Fruit fly (Drosophila melanogaster) whole organism, wandering third instar larva: ENCODE results near the gene CG31689.
A peak's percentile ranks its signal among the peaks of the same experiment; 100 is the strongest.

Experiments
- Abd-B ChIP-seq: fragments of >200 bp; optimal IDR thresholded peaks from 2 replicates; lab custom pipeline; 2017; ENCODE audit warnings: missing biosample characterization, missing genetic modification characterization
- CG32264 ChIP-seq: fragments of 200-800 bp; sonication (Bioruptor generic); optimal IDR thresholded peaks from 2 replicates; lab custom pipeline; 2016; ENCODE audit warnings: missing biosample characterization, missing genetic modification characterization
- CG9705 ChIP-seq: fragments of 200-800 bp; sonication (Bioruptor generic); optimal IDR thresholded peaks from 2 replicates; lab custom pipeline; 2018; ENCODE audit warnings: missing biosample characterization, mild to moderate bottlenecking, missing genetic modification characterization
- CrebA ChIP-seq: fragments of 200-800 bp; sonication (Bioruptor generic); optimal IDR thresholded peaks from 2 replicates; lab custom pipeline; 2016; ENCODE audit warnings: missing biosample characterization, mild to moderate bottlenecking, missing genetic modification characterization, borderline replicate concordance
- Dfd ChIP-seq: fragments of >200 bp; optimal IDR thresholded peaks from 2 replicates; lab custom pipeline; 2017; ENCODE audit warnings: missing biosample characterization, missing genetic modification characterization
- Dif ChIP-seq: fragments of 200-275, 200-300 bp; sonication (Bioruptor generic); optimal IDR thresholded peaks from 2 replicates; lab custom pipeline; 2018; ENCODE audit warnings: missing biosample characterization, missing genetic modification characterization; ENCODE audit not compliant: partially characterized antibody
- GATAd ChIP-seq: sonication (Bioruptor generic); optimal IDR thresholded peaks from 2 replicates; lab custom pipeline; 2016; ENCODE audit warnings: missing biosample characterization, missing genetic modification characterization
- HLH106 ChIP-seq: fragments of 200-800 bp; optimal IDR thresholded peaks from 3 replicates; lab custom pipeline; 2019; ENCODE audit warnings: missing biosample characterization, mild to moderate bottlenecking, missing genetic modification characterization, moderate library complexity
- Hnf4 ChIP-seq: fragments of 200-800 bp; sonication (Bioruptor generic); optimal IDR thresholded peaks from 2 replicates; lab custom pipeline; 2016; ENCODE audit warnings: missing biosample characterization, mild to moderate bottlenecking, missing genetic modification characterization
- Hr78 ChIP-seq: fragments of >200 bp; optimal IDR thresholded peaks from 2 replicates; lab custom pipeline; 2017; ENCODE audit warnings: missing biosample characterization, missing genetic modification characterization
- Hr83 ChIP-seq: fragments of 200-300 bp; sonication (Bioruptor generic); optimal IDR thresholded peaks from 2 replicates; lab custom pipeline; 2016; ENCODE audit warnings: missing biosample characterization, mild to moderate bottlenecking, missing genetic modification characterization, moderate library complexity; ENCODE audit not compliant: poor library complexity, severe bottlenecking
- Myc ChIP-seq: fragments of >200 bp; optimal IDR thresholded peaks from 2 replicates; lab custom pipeline; 2017
- N ChIP-seq: fragments of >200 bp; optimal IDR thresholded peaks from 2 replicates; lab custom pipeline; 2018; ENCODE audit warnings: missing biosample characterization, missing external identifiers, missing genetic modification characterization
- Rel ChIP-seq, 2 experiments: fragments of 200-800 bp; sonication (Bioruptor generic) in 1 of 2; optimal IDR thresholded peaks; 2 replicates in 1 of 2; 3 replicates in 1 of 2; lab custom pipeline; 2016 to 2019; ENCODE audit warnings: mild to moderate bottlenecking in 2 of 2, missing biosample characterization in 2 of 2, missing genetic modification characterization in 2 of 2, moderate library complexity in 1 of 2
- br ChIP-seq: fragments of 200-800 bp; sonication (Bioruptor generic); optimal IDR thresholded peaks from 2 replicates; lab custom pipeline; 2016; ENCODE audit warnings: missing biosample characterization, missing genetic modification characterization
- dl ChIP-seq, 2 experiments: fragments of 175-275, 200-275 bp in 1 of 2; fragments of 200-275 bp in 1 of 2; sonication (Bioruptor generic); optimal IDR thresholded peaks; lab custom pipeline; 2018; ENCODE audit warnings: mild to moderate bottlenecking in 2 of 2, missing biosample characterization in 2 of 2, missing genetic modification characterization in 2 of 2, moderate library complexity in 2 of 2; ENCODE audit not compliant: partially characterized antibody in 2 of 2, insufficient read depth in 1 of 2
- dmrt93B ChIP-seq: fragments of 200-800 bp; sonication (Bioruptor generic); optimal IDR thresholded peaks from 2 replicates; lab custom pipeline; 2018; ENCODE audit warnings: missing biosample characterization, mild to moderate bottlenecking, missing genetic modification characterization
- dsf ChIP-seq: sonication (Bioruptor generic); optimal IDR thresholded peaks from 2 replicates; lab custom pipeline; 2016; ENCODE audit warnings: missing biosample characterization, missing genetic modification characterization, borderline replicate concordance
- ey ChIP-seq: fragments of 200-800 bp; sonication (Bioruptor generic); optimal IDR thresholded peaks from 2 replicates; lab custom pipeline; 2016; ENCODE audit warnings: missing biosample characterization, missing genetic modification characterization
- foxo ChIP-seq, 2 experiments: fragments of 200-800 bp; sonication (Bioruptor generic); optimal IDR thresholded peaks; 2 replicates in 1 of 2; 3 replicates in 1 of 2; lab custom pipeline; 2016 to 2017; ENCODE audit warnings: missing biosample characterization in 2 of 2, missing genetic modification characterization in 2 of 2
- fru ChIP-seq: fragments of 200-800 bp; sonication (Bioruptor generic); optimal IDR thresholded peaks from 3 replicates; lab custom pipeline; 2016; ENCODE audit warnings: missing biosample characterization, mild to moderate bottlenecking, missing genetic modification characterization
- h ChIP-seq: fragments of 200-800 bp; sonication (Bioruptor generic); optimal IDR thresholded peaks from 3 replicates; lab custom pipeline; 2016; ENCODE audit warnings: missing biosample characterization, mild to moderate bottlenecking, missing genetic modification characterization
- jim ChIP-seq: fragments of 175-275, 200-325 bp; sonication (Bioruptor generic); optimal IDR thresholded peaks from 2 replicates; lab custom pipeline; 2016; ENCODE audit warnings: missing biosample characterization, mild to moderate bottlenecking, missing genetic modification characterization
- pan ChIP-seq: fragments of >200 bp; optimal IDR thresholded peaks from 2 replicates; lab custom pipeline; 2017
- rgr ChIP-seq: fragments of 200-800 bp; sonication (Bioruptor generic); optimal IDR thresholded peaks from 3 replicates; lab custom pipeline; 2016; ENCODE audit warnings: missing biosample characterization, mild to moderate bottlenecking, missing genetic modification characterization
- sage ChIP-seq: fragments of 200-800 bp; sonication (Bioruptor generic); optimal IDR thresholded peaks from 2 replicates; lab custom pipeline; 2016; ENCODE audit warnings: missing biosample characterization, mild to moderate bottlenecking, missing genetic modification characterization
- usp ChIP-seq: fragments of >200 bp; optimal IDR thresholded peaks from 2 replicates; lab custom pipeline; 2017; ENCODE audit warnings: missing biosample characterization, missing genetic modification characterization
- woc ChIP-seq: sonication (Bioruptor generic); optimal IDR thresholded peaks from 2 replicates; lab custom pipeline; 2016; ENCODE audit warnings: missing biosample characterization, mild to moderate bottlenecking, missing genetic modification characterization

The CG31689 gene

dm6 chr2L:2725374-2725773 is at the start of gene CG31689:
CG31689 (plus strand) TSS chr2L:2725674.
- no peak for TF ChIP-seq CG32264
- no peak for TF ChIP-seq dl (GFP tag; optimal IDR thresholded peaks at IDR 0.05; lab: Kevin White, UChicago; ENCODE audit: insufficient read depth in 1 of 2, partially characterized antibody in 2 of 2)
- TF ChIP-seq Dfd (GFP tag; lab: Kevin White, UChicago): no peak
- no peak for TF ChIP-seq h (GFP tag; lab: Kevin White, UChicago)
- no peak for TF ChIP-seq usp (GFP tag; lab: Kevin White, UChicago)
- no peak for TF ChIP-seq HLH106 (tag; lab: Kevin White, UChicago)
- no peak for TF ChIP-seq Dif
- TF ChIP-seq br (GFP tag; lab: Kevin White, UChicago): no peak
- TF ChIP-seq pan: no peak
- no peak for TF ChIP-seq CrebA
- TF ChIP-seq foxo (GFP tag; optimal IDR thresholded peaks at IDR 0.05; lab: Kevin White, UChicago): no peak
- no peak for TF ChIP-seq CG9705 (GFP tag; lab: Kevin White, UChicago)
- no peak for TF ChIP-seq Hr83 (GFP tag; lab: Kevin White, UChicago)

- TF ChIP-seq Abd-B (GFP tag; lab: Kevin White, UChicago) (no peak), Dfd (GFP tag; lab: Kevin White, UChicago) (no peak), HLH106 (tag; lab: Kevin White, UChicago) (no peak), h (GFP tag; lab: Kevin White, UChicago) (no peak), rgr (GFP tag; lab: Kevin White, UChicago) (no peak), N (GFP tag; lab: Kevin White, UChicago) (no peak)
Measured at dm6 chr2L:2677553-2677952, 47.9 kb upstream of the CG31689 start, which contains the start of gene Tmtc1. Tmtc1 (plus strand) TSS chr2L:2677734.

dm6 chr2L:2696337-2696736 is 29.1 kb upstream of the CG31689 start, which contains the start of gene Trf5:
Trf5 (minus strand) TSS chr2L:2696437.
- no peak for TF ChIP-seq dmrt93B (GFP tag; lab: Kevin White, UChicago)
- no peak for TF ChIP-seq h (GFP tag; lab: Kevin White, UChicago)
- TF ChIP-seq GATAd (GFP tag; lab: Kevin White, UChicago): no peak
- TF ChIP-seq rgr (GFP tag; lab: Kevin White, UChicago): no peak

dm6 chr2L:2720368-2720767 is 5.1 kb upstream of the CG31689 start:
- TF ChIP-seq h (GFP tag; lab: Kevin White, UChicago) (peak; percentile 6), Hr78 (GFP tag; lab: Kevin White, UChicago) (no peak)

dm6 chr2L:2721317-2721716 is 4.2 kb upstream of the CG31689 start:
- TF ChIP-seq jim (GFP tag; lab: Kevin White, UChicago): no peak
- TF ChIP-seq fru (GFP tag; lab: Kevin White, UChicago): peak; percentile 4

dm6 chr2L:2723100-2723499 is 2.4 kb upstream of the CG31689 start:
- TF ChIP-seq ey (GFP tag; lab: Kevin White, UChicago): no peak
- no peak for TF ChIP-seq Hnf4 (GFP tag; lab: Kevin White, UChicago)
- no peak for TF ChIP-seq fru (GFP tag; lab: Kevin White, UChicago)
- TF ChIP-seq usp (GFP tag; lab: Kevin White, UChicago): no peak
- no peak for TF ChIP-seq woc (GFP tag; lab: Kevin White, UChicago)
- TF ChIP-seq foxo (GFP tag; optimal IDR thresholded peaks at IDR 0.05; lab: Kevin White, UChicago): no peak
- no peak for TF ChIP-seq Rel (GFP tag; optimal IDR thresholded peaks at IDR 0.05; lab: Kevin White, UChicago)
- TF ChIP-seq Rel (tag; optimal IDR thresholded peaks at IDR 0.05; lab: Kevin White, UChicago): no peak
- TF ChIP-seq dsf (GFP tag; lab: Kevin White, UChicago): no peak

dm6 chr2L:2724459-2724858 is 1.0 kb upstream of the CG31689 start:
- TF ChIP-seq N (GFP tag; lab: Kevin White, UChicago) (no peak), sage (GFP tag; lab: Kevin White, UChicago) (no peak), Myc (lab: Kevin White, UChicago) (peak; percentile 54), br (GFP tag; lab: Kevin White, UChicago) (no peak), dmrt93B (GFP tag; lab: Kevin White, UChicago) (no peak), Abd-B (GFP tag; lab: Kevin White, UChicago) (no peak)
- TF ChIP-seq, all 38 proteins: peak for 1
